Fruit fly (Drosophila melanogaster): ENCODE data around the gene mats.

mats gene

dm6 chr3R:22455335-22455985 is 34.5 kb downstream of the mats start:
- TF ChIP-seq CG8478 (optimal IDR thresholded peaks at IDR 0.05): no peak
- TF ChIP-seq CTCF (optimal IDR thresholded peaks at IDR 0.05): no peak

DNA sequence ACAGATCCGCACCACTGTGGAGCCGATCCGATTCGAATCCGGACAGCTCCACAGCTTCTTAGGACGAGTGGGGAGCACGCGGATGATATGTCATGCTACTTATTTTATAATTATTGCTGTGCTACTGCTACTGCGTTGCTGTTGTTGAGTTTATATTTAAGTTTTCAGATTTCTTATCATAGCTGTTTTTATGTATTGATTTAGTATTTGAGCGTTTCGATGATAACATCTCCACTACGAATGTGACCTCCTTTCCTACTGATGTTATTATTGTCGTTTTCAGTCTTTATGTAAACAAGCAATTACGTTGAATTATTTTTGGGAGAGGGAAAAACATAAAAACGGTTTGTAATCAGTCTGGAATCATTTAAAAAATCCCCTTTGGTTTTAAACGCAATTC is 35.0 kb downstream of the mats start:
- TF ChIP-seq CG8478 (optimal IDR thresholded peaks at IDR 0.05) (no peak), CTCF (optimal IDR thresholded peaks at IDR 0.05) (no peak)

DNA sequence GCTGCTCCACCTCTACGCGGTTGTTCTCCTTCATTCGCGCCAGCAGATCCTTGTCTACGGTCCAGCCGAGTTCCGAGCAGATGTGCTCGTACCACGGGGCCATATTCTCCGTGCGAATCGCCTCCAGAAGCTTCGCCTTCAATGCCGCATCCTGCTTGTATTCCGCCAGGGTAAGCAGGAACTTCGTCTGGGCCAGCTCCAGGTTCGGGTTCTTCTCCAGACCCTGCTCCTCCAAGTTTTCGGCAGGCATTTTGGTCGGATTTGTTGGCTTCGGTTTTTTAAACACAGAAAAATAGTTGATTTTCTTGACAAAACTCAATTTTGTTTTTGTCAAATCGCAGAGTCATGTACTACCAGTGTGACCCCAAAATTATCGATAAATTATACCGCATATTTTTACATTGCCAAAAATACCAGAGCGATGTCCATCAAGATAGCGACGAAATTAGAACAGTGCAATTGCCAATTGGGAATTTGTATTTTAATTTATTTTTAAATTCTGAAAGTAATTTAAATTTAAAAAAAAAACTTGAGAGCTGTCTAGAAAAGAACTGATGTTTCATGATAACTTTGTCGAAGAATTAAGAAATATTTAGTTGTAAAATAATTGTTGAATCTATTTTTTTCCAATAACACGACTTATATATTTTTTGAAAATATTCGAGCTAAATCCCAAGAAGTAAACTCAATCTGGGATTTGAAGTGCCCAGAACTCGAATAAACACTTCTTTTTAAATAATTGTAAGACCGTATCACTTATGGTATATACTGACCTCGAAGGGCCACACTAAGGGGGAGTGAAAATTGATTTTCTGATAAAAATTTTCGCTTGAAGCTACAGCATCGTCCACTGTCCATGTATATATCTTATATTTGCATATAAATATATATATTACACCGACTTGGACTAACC is 41.0 kb downstream of the mats start, which contains the start of the genes Rpn7 and AP-2mu:
Rpn7 (minus strand) TSS at position 382 of the 913 bp plus-strand sequence.
AP-2mu (plus strand) TSS at position 783 of the 913 bp plus-strand sequence.
- TF ChIP-seq CG8478 (optimal IDR thresholded peaks at IDR 0.05) (no peak), CTCF (optimal IDR thresholded peaks at IDR 0.05) (peak in 1 of 2 experiments; percentile 3)

dm6 chr3R:22464611-22465113 is 43.7 kb downstream of the mats start, which contains the start of gene CG7054:
Gene CG7054, plus strand, starts transcription at chr3R:22464985.
- no peak for TF ChIP-seq CTCF (optimal IDR thresholded peaks at IDR 0.05)
- no peak for TF ChIP-seq CG8478 (optimal IDR thresholded peaks at IDR 0.05)

DNA sequence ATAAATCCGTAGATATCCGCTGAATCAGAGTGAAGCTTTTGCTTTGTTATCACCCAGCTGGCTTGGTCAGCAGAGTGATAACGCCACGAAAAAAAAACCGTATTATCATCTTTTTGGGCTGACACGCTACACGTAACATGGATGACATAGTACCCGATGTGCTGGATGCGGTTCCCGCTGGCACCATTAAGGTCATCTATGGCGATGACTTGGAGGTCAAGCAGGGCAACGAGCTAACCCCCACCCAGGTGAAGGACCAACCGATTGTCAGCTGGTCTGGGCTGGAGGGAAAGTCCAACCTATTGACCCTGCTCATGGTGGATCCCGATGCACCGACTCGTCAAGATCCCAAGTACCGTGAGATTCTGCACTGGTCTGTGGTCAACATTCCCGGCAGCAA is 44.2 kb downstream of the mats start:
- no peak for TF ChIP-seq CTCF (optimal IDR thresholded peaks at IDR 0.05)
- no peak for TF ChIP-seq CG8478 (optimal IDR thresholded peaks at IDR 0.05)

DNA sequence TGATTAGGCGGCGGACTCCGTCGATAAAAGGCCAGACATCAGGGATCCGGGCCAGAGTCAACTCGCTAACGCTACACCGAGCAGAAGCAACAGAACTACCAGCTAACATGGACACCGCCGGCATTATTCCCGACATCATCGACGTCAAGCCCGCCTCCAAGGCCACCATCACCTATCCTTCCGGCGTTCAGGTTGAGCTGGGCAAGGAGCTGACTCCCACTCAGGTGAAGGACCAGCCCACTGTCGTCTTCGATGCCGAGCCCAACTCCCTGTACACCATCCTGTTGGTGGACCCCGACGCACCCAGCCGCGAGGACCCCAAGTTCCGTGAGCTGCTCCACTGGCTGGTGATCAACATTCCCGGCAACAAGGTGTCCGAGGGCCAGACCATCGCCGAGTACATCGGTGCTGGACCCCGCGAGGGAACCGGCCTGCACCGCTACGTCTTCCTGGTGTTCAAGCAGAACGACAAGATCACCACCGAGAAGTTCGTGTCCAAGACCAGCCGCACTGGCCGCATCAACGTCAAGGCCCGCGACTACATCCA is 45.1 kb downstream of the mats start, which contains the start of gene Pebp1:
Pebp1 (plus strand) TSS at position 51 of the 547 bp plus-strand sequence.
- no peak for TF ChIP-seq CTCF (optimal IDR thresholded peaks at IDR 0.05)
- no peak for TF ChIP-seq CG8478 (optimal IDR thresholded peaks at IDR 0.05)

dm6 chr3R:22467939-22468571 is 47.1 kb downstream of the mats start, which contains the start of the genes CG5377 and Nrx-1:
Gene CG5377, minus strand, starts transcription at chr3R:22468157.
Gene Nrx-1, plus strand, starts transcription at chr3R:22468512.
- TF ChIP-seq CTCF (optimal IDR thresholded peaks at IDR 0.05) (no peak), CG8478 (optimal IDR thresholded peaks at IDR 0.05) (no peak)

DNA sequence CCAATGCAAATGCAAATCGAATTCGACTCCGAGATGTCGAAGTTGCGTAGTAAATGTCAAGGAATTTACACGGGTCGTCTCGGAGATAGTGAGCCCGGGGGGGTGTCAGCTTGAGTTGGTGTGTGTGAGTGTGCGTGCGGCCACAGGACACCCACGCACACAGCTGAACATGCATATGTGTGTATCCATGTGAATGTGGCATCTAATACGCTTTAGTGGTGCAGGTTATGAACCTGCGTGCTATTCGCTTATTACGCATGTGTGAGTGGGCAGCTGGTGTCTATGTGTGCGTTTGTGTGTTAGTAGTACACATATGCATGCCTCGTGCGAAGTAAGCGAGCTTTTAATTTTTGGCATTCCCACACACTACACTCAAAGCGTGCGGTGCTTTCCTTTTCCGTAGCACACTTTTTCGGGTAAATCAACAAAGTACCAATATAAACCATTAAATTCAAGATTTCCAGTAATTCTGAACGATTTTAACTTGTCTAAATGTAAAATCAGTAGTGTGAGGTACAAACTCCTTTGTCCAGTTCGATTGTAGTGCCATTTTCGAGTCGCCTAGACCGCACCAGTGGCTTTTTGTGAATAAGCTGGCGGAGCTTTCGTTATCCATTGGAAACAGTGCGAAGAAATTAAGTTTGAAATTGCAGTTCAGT is 48.0 kb downstream of the mats start:
- TF ChIP-seq CG8478 (optimal IDR thresholded peaks at IDR 0.05) (no peak), CTCF (optimal IDR thresholded peaks at IDR 0.05) (no peak)

DNA sequence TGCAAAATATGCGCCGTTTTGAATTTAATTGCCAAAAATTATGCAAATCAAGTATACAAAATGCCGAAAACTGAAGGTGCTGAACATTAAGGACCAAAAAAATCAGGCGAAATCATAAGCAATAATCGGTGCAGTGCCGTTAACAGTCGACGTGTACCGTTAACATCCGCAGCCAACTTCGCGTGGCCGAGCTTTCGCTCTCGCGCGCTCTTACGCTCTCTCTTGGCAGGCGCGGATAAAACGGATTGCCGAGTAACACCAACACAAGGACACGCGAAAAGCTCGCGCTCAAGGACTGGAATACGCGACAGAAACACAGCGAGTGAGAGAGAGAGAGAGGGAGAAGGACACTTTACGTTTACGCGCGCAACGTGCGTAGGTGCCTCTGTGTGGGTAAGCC is 49.1 kb downstream of the mats start:
- TF ChIP-seq CG8478 (optimal IDR thresholded peaks at IDR 0.05) (no peak), CTCF (optimal IDR thresholded peaks at IDR 0.05) (no peak)

Measured in S2 (cell line).